Worm (Caenorhabditis elegans): ENCODE results near the gene Y45F10D.2.
A peak's percentile ranks its signal among the peaks of the same experiment; 100 is the strongest.

Y45F10D.2 gene

ce11 chrIV:13774578-13774977 is at the start of gene Y45F10D.2:
Y45F10D.2 (minus strand) TSS chrIV:13774678.
- TF ChIP-seq saeg-2 (GFP tag; IDR thresholded peaks at IDR 0.05) (no peak), T20F7.1 (GFP tag; optimal IDR thresholded peaks at IDR 0.05) (no peak), tag-97 (GFP tag; IDR thresholded peaks at IDR 0.05) (no peak), aha-1 (tag) (peak; percentile 1), nhr-48 (tag; optimal IDR thresholded peaks at IDR 0.05) (no peak), nhr-28 (tag; optimal IDR thresholded peaks at IDR 0.05) (no peak)

- TF ChIP-seq ceh-20 (GFP tag; IDR thresholded peaks at IDR 0.05): no peak
- no peak for TF ChIP-seq nhr-25 (tag; optimal IDR thresholded peaks at IDR 0.05; ENCODE audit: borderline replicate concordance, insufficient read depth)
- TF ChIP-seq R02D3.7 (tag; optimal IDR thresholded peaks at IDR 0.05): no peak
- no peak for TF ChIP-seq lim-7 (GFP tag; IDR thresholded peaks at IDR 0.05)
- TF ChIP-seq Y105C5A.15 (GFP tag; IDR thresholded peaks at IDR 0.05): no peak
- no peak for TF ChIP-seq nhr-42 (GFP tag; IDR thresholded peaks at IDR 0.05)
- TF ChIP-seq snpc-4 (tag; optimal IDR thresholded peaks at IDR 0.05): no peak
- TF ChIP-seq F10B5.3 (tag; optimal IDR thresholded peaks at IDR 0.05): no peak
- no peak for TF ChIP-seq hlh-30 (tag; optimal IDR thresholded peaks at IDR 0.05; ENCODE audit: insufficient read depth)
- TF ChIP-seq Y75B8A.6 (GFP tag; IDR thresholded peaks at IDR 0.05): no peak
- no peak for TF ChIP-seq madf-9 (GFP tag; conservative IDR thresholded peaks at IDR 0.05)
- TF ChIP-seq mxl-3 (GFP tag; optimal IDR thresholded peaks at IDR 0.05): no peak
- TF ChIP-seq ztf-11 (tag; optimal IDR thresholded peaks at IDR 0.05): no peak
These were observed 46.4 kb upstream of the Y45F10D.2 start, which contains the start of gene Y45F10D.15 for ce11 chrIV:13820862-13821261. Y45F10D.15 (minus strand) TSS chrIV:13820962.

ce11 chrIV:13814477-13814876 is 40.0 kb upstream of the Y45F10D.2 start:
- 0 out of 2 replicates have a peak, but pooled peaks have one; percentile 20 for TF ChIP-seq lin-38 (GFP tag; IDR thresholded peaks at IDR 0.05)
- peak; percentile 93 for TF ChIP-seq snpc-1.2 (GFP tag; IDR thresholded peaks at IDR 0.05)
- TF ChIP-seq F49E8.2 (tag; optimal IDR thresholded peaks at IDR 0.05; ENCODE audit: borderline replicate concordance): peak; percentile 13

ce11 chrIV:13807724-13808123 is 33.2 kb upstream of the Y45F10D.2 start, which contains the start of gene Y45F10D.14:
Y45F10D.14 (minus strand) TSS chrIV:13807824.
- TF ChIP-seq unc-62 (GFP tag; optimal IDR thresholded peaks at IDR 0.05 in 1 of 2) (peak in 1 of 2 experiments; percentile 7), unc-62 (tag; optimal IDR thresholded peaks at IDR 0.05) (no peak), nhr-11 (tag; optimal IDR thresholded peaks at IDR 0.05) (no peak), aha-1 (tag) (peak; percentile 74), tra-1 (GFP tag; IDR thresholded peaks at IDR 0.05) (no peak), zip-2 (tag; optimal IDR thresholded peaks at IDR 0.05) (no peak), hlh-11 (tag; optimal IDR thresholded peaks at IDR 0.05) (no peak), nhr-25 (tag; optimal IDR thresholded peaks at IDR 0.05; ENCODE audit: borderline replicate concordance, insufficient read depth) (no peak)

ce11 chrIV:13797859-13798374 is 23.4 kb upstream of the Y45F10D.2 start, which contains the start of gene Y45F10D.6:
Y45F10D.6 (minus strand) TSS chrIV:13797909.
- TF ChIP-seq lin-39 (tag; optimal IDR thresholded peaks at IDR 0.05): no peak
- no peak for TF ChIP-seq hmg-1.1 (GFP tag; IDR thresholded peaks at IDR 0.05)
- TF ChIP-seq R02D3.7 (tag; optimal IDR thresholded peaks at IDR 0.05): no peak
- TF ChIP-seq nhr-6 (tag; optimal IDR thresholded peaks at IDR 0.05): no peak
- no peak for TF ChIP-seq gei-8 (GFP tag; optimal IDR thresholded peaks at IDR 0.05)
- TF ChIP-seq tag-97 (GFP tag; IDR thresholded peaks at IDR 0.05): no peak
- no peak for TF ChIP-seq F10B5.3 (tag; optimal IDR thresholded peaks at IDR 0.05)
- TF ChIP-seq ZK337.2 (GFP tag; IDR thresholded peaks at IDR 0.05): no peak
- TF ChIP-seq saeg-2 (GFP tag; IDR thresholded peaks at IDR 0.05): no peak
- TF ChIP-seq T20F7.1 (GFP tag; optimal IDR thresholded peaks at IDR 0.05): no peak
- TF ChIP-seq zfp-3 (GFP tag; conservative IDR thresholded peaks at IDR 0.05): no peak
- no peak for TF ChIP-seq php-3 (GFP tag; IDR thresholded peaks at IDR 0.05)
- TF ChIP-seq hlh-30 (tag; optimal IDR thresholded peaks at IDR 0.05; ENCODE audit: insufficient read depth): no peak
- no peak for TF ChIP-seq lin-38 (GFP tag; IDR thresholded peaks at IDR 0.05)

Measured in whole organism, L4 larva.